Worm (Caenorhabditis elegans) whole organism, late embryonic: ENCODE results near the gene mec-14.

Source experiments
- C38D4.7 ChIP-seq: fragments of 200-800 bp; sonication (Bioruptor generic); optimal IDR thresholded peaks from 2 replicates; lab custom pipeline; 2018; ENCODE audit warnings: mild to moderate bottlenecking, missing genetic modification characterization, moderate library complexity, missing compliant biosample characterization
- F13H6.1 ChIP-seq: sonication (generic microtip); optimal IDR thresholded peaks from 2 replicates; lab custom pipeline; 2016; ENCODE audit warnings: missing genetic modification characterization, missing compliant biosample characterization
- Y22D7AL.16 ChIP-seq: sonication (generic microtip); optimal IDR thresholded peaks from 2 replicates; lab custom pipeline; 2016; ENCODE audit warnings: missing genetic modification characterization, missing compliant biosample characterization
- ama-1 ChIP-seq: fragments of 150-350 bp; optimal IDR thresholded peaks from 2 replicates; lab custom pipeline; 2014
- ceh-18 ChIP-seq: sonication (generic microtip); optimal IDR thresholded peaks from 2 replicates; lab custom pipeline; 2016; ENCODE audit warnings: missing genetic modification characterization, missing compliant biosample characterization
- ceh-24 ChIP-seq: sonication (generic microtip); optimal IDR thresholded peaks from 2 replicates; lab custom pipeline; 2016; ENCODE audit warnings: mild to moderate bottlenecking, missing genetic modification characterization, missing compliant biosample characterization
- ceh-30 ChIP-seq: fragments of 150-350 bp; optimal IDR thresholded peaks from 2 replicates; lab custom pipeline; 2014; ENCODE audit warnings: missing biosample characterization, missing genetic modification characterization
- ceh-34 ChIP-seq: sonication (generic microtip); optimal IDR thresholded peaks from 2 replicates; lab custom pipeline; 2016; ENCODE audit warnings: mild to moderate bottlenecking, missing genetic modification characterization, missing compliant biosample characterization
- ceh-48 ChIP-seq: sonication (generic microtip); optimal IDR thresholded peaks from 2 replicates; lab custom pipeline; 2016; ENCODE audit warnings: missing genetic modification characterization, inconsistent platforms, missing compliant biosample characterization
- ceh-9 ChIP-seq: sonication (generic microtip); optimal IDR thresholded peaks from 2 replicates; lab custom pipeline; 2016; ENCODE audit warnings: mild to moderate bottlenecking, missing genetic modification characterization, inconsistent platforms, missing compliant biosample characterization
- dmd-4 ChIP-seq: sonication (generic microtip); optimal IDR thresholded peaks from 2 replicates; lab custom pipeline; 2016; ENCODE audit warnings: borderline replicate concordance, missing genetic modification characterization, missing compliant biosample characterization
- elt-2 ChIP-seq: sonication (generic microtip); optimal IDR thresholded peaks from 2 replicates; lab custom pipeline; 2016; ENCODE audit warnings: missing genetic modification reagents, missing genetic modification characterization, missing compliant biosample characterization
- elt-4 ChIP-seq: sonication (generic microtip); optimal IDR thresholded peaks from 2 replicates; lab custom pipeline; 2016; ENCODE audit warnings: missing genetic modification characterization, missing compliant biosample characterization
- fkh-6 ChIP-seq: sonication (generic microtip); optimal IDR thresholded peaks from 2 replicates; lab custom pipeline; 2016; ENCODE audit warnings: missing genetic modification characterization, missing compliant biosample characterization
- gmeb-2 ChIP-seq: sonication (generic microtip); optimal IDR thresholded peaks from 2 replicates; lab custom pipeline; 2016; ENCODE audit warnings: missing genetic modification characterization, inconsistent platforms, missing compliant biosample characterization
- hlh-15 ChIP-seq: sonication (generic microtip); optimal IDR thresholded peaks from 2 replicates; lab custom pipeline; 2016; ENCODE audit warnings: missing genetic modification characterization, missing compliant biosample characterization
- hlh-8 ChIP-seq: sonication (generic microtip); optimal IDR thresholded peaks from 2 replicates; lab custom pipeline; 2016; ENCODE audit warnings: missing genotype, missing genetic modification characterization, missing compliant biosample characterization
- lim-6 ChIP-seq: sonication (generic microtip); optimal IDR thresholded peaks from 2 replicates; lab custom pipeline; 2016; ENCODE audit warnings: missing genetic modification characterization, missing compliant biosample characterization
- lin-11 ChIP-seq: fragments of 200-800 bp; sonication (Bioruptor generic); optimal IDR thresholded peaks from 2 replicates; lab custom pipeline; 2018; ENCODE audit warnings: mild to moderate bottlenecking, missing genetic modification characterization, missing compliant biosample characterization
- nfya-1 ChIP-seq: sonication (generic microtip); optimal IDR thresholded peaks from 2 replicates; lab custom pipeline; 2017; ENCODE audit warnings: missing genetic modification characterization, mild to moderate bottlenecking, missing compliant biosample characterization, antibody characterized with exemption, moderate library complexity
- nhr-232 ChIP-seq: sonication (generic microtip); optimal IDR thresholded peaks from 2 replicates; lab custom pipeline; 2016; ENCODE audit warnings: missing genetic modification characterization, missing compliant biosample characterization
- pax-1 ChIP-seq: fragments of 150-350 bp; optimal IDR thresholded peaks from 2 replicates; lab custom pipeline; 2014; ENCODE audit warnings: missing biosample characterization, missing genetic modification characterization
- pha-2 ChIP-seq: sonication (generic microtip); optimal IDR thresholded peaks from 2 replicates; lab custom pipeline; 2017; ENCODE audit warnings: mild to moderate bottlenecking, missing genetic modification characterization, missing compliant biosample characterization
- pha-4 ChIP-seq: fragments of 150-350 bp; optimal IDR thresholded peaks from 2 replicates; lab custom pipeline; 2018; ENCODE audit warnings: missing biosample characterization, missing genetic modification reagents, missing genetic modification characterization
- pqm-1 ChIP-seq: sonication (generic microtip); optimal IDR thresholded peaks from 2 replicates; lab custom pipeline; 2016; ENCODE audit warnings: missing genetic modification characterization, missing compliant biosample characterization
- rnt-1 ChIP-seq: sonication (generic microtip); optimal IDR thresholded peaks from 2 replicates; lab custom pipeline; 2016; ENCODE audit warnings: missing genetic modification characterization, missing compliant biosample characterization
- sdc-2 ChIP-seq: sonication (generic microtip); optimal IDR thresholded peaks from 2 replicates; lab custom pipeline; 2016; ENCODE audit warnings: missing genotype, missing genetic modification characterization, missing compliant biosample characterization
- sox-4 ChIP-seq: sonication (generic microtip); optimal IDR thresholded peaks from 2 replicates; lab custom pipeline; 2017; ENCODE audit warnings: mild to moderate bottlenecking, missing genetic modification characterization, inconsistent platforms, missing compliant biosample characterization
- tbx-2 ChIP-seq: sonication (generic microtip); optimal IDR thresholded peaks from 2 replicates; lab custom pipeline; 2016; ENCODE audit warnings: missing genetic modification characterization, missing compliant biosample characterization
- tbx-7 ChIP-seq: sonication (generic microtip); optimal IDR thresholded peaks from 2 replicates; lab custom pipeline; 2016; ENCODE audit warnings: missing genotype, missing genetic modification characterization, missing compliant biosample characterization
- unc-3 ChIP-seq, 2 experiments: fragments of 200-800 bp in 1 of 2; sonication (Bioruptor generic) in 1 of 2; sonication (generic microtip) in 1 of 2; conservative IDR thresholded peaks in 1 of 2; optimal IDR thresholded peaks in 1 of 2; 2 replicates each; pipeline versions ENCODE4 v1.3.6 to Lab custom; 2016 to 2022; ENCODE audit warnings: missing compliant biosample characterization in 2 of 2, missing genetic modification characterization in 2 of 2, missing genetic modification reagents in 1 of 2
- unc-42 ChIP-seq: sonication (generic microtip); optimal IDR thresholded peaks from 2 replicates; lab custom pipeline; 2016; ENCODE audit warnings: missing genotype, missing genetic modification characterization, missing compliant biosample characterization
- unc-55 ChIP-seq: sonication (generic microtip); optimal IDR thresholded peaks from 2 replicates; lab custom pipeline; 2017; ENCODE audit warnings: missing biosample characterization, missing genetic modification reagents, missing genetic modification characterization

Gene mec-14

DNA sequence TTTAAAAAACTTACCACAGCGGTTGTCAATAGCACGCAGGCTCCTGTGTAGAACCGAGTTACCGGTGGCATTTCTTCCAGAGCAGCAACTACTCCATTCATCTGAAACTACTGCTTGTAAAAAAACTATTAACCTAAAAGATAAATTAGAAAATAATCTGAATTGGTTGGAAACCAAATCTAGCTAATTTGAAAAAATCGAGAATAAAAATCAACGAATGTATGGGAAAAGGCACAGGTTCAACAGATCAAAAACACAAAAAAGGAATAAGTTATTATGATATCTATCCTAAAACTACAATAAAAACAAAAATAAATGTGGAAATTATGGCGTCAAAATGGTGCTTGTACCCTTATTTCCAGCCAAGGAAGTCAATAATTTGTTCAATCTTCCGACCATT lies 30.2 kb upstream of the mec-14 start, which contains the start of gene der-2:
der-2 (minus strand) TSS at position 101 of the 400 bp plus-strand sequence.
- TF ChIP-seq lim-6 (tag; lab: Kevin White, UChicago) (no peak), Y22D7AL.16 (no peak)

DNA sequence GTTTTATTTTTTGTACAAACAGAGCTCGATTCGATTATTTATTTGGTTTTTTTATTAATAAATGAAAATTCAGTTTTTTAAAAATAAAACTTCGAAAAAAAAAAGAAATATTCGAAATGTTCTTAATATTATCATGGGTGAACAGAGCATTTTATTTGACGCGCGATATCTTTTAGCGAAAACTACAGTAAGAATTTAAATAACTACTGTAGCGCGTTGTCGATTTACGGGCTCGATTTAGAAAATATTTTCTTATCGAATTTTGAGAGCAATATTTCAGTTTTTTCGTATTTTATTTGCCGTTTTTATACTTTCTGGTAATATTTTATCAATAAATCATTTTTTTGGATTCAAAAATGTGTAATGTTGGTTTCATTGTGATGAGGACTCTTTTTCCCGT lies 28.3 kb upstream of the mec-14 start:
- no peak for TF ChIP-seq tbx-2
- no peak for TF ChIP-seq unc-42 (tag; lab: Kevin White, UChicago)
- no peak for TF ChIP-seq ceh-30
- TF ChIP-seq sox-4 (tag; lab: Kevin White, UChicago) = no peak
- TF ChIP-seq tbx-7 (tag; lab: Kevin White, UChicago) = no peak
- no peak for TF ChIP-seq elt-2 (tag; lab: Kevin White, UChicago)
- no peak for TF ChIP-seq F13H6.1 (tag; lab: Kevin White, UChicago)
- TF ChIP-seq elt-4 (tag; lab: Kevin White, UChicago) = no peak
- no peak for TF ChIP-seq pax-1 (tag; lab: Kevin White, UChicago)
- TF ChIP-seq pha-2 (tag; lab: Kevin White, UChicago) = no peak
- TF ChIP-seq hlh-8 (tag; lab: Kevin White, UChicago) = no peak
- no peak for TF ChIP-seq ama-1 (lab: Kevin White, UChicago)
- no peak for TF ChIP-seq ceh-48
- TF ChIP-seq nfya-1 (tag; lab: Kevin White, UChicago) = no peak
- no peak for TF ChIP-seq sdc-2 (tag; lab: Kevin White, UChicago)

- TF ChIP-seq ceh-18 (tag; lab: Kevin White, UChicago) = peak; percentile 92
- no peak for TF ChIP-seq unc-3 (GFP tag; conservative IDR thresholded peaks at IDR 0.05; lab: Robert Waterston, UW)
- no peak for TF ChIP-seq unc-3 (tag; optimal IDR thresholded peaks at IDR 0.05; lab: Kevin White, UChicago)
- peak; percentile 46 for TF ChIP-seq nfya-1 (tag; lab: Kevin White, UChicago)
- peak; percentile 78 for TF ChIP-seq rnt-1 (tag; lab: Kevin White, UChicago)
- peak; percentile 6 for TF ChIP-seq ceh-34 (tag; lab: Kevin White, UChicago)
- TF ChIP-seq unc-55 = peak; percentile 88
- no peak for TF ChIP-seq pha-2 (tag; lab: Kevin White, UChicago)
- no peak for TF ChIP-seq pha-4 (tag; lab: Kevin White, UChicago)
- TF ChIP-seq, all 69 proteins: peak for 5
These were observed 24.2 kb upstream of the mec-14 start for ce11 chrIII:7216924-7217521.

DNA sequence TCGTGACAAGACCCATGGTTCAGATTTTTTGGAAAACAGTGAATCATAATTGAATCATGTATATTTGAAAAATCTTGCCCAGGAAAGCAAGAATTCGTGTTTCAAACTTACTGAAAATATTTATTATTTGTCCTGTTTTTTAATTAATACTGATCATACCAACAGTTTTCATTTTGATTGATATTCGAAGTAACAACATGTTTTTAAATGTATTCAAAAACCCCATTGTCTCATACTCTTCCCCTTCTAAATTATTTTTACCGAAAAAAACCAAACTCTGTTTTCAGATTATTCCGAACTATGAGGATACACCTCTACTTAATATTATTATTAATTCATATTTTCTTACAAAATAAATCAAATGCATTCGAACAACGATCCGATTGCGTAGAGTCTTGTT lies 23.4 kb upstream of the mec-14 start, which contains the start of gene R151.1:
R151.1 (plus strand) TSS at position 301 of the 400 bp plus-strand sequence.
- TF ChIP-seq tbx-7 (tag; lab: Kevin White, UChicago) (no peak), hlh-15 (no peak)
- TF ChIP-seq, all 69 proteins: peak for 0

- TF ChIP-seq unc-55 = no peak
- peak; percentile 23 for TF ChIP-seq rnt-1 (tag; lab: Kevin White, UChicago)
These were observed 22.7 kb upstream of the mec-14 start for ce11 chrIII:7215532-7215931.

DNA sequence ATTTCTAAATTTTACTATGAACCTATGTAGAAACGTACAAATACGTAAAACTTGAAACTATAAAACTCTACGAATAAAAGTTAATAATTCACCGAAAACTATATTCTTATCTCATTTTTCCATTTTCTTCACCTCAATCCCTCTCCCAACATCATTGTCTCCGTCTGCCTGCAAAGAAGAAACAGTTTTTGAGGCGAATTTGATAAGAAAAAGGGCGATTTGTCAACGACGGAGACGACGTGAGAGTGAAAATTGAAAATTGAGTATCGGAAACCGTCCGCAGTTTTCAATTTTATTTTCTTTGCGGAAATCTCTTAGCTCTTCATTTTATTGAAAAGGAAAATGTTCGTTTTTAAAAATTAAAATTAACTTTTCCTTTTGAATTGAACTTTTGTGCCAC lies 19.2 kb upstream of the mec-14 start:
- TF ChIP-seq sox-4 (tag; lab: Kevin White, UChicago) (no peak), tbx-7 (tag; lab: Kevin White, UChicago) (no peak), ceh-18 (tag; lab: Kevin White, UChicago) (no peak), Y22D7AL.16 (no peak), rnt-1 (tag; lab: Kevin White, UChicago) (no peak), nfya-1 (tag; lab: Kevin White, UChicago) (no peak), C38D4.7 (GFP tag; lab: Kevin White, UChicago) (no peak), ceh-48 (no peak), nhr-232 (tag; lab: Kevin White, UChicago) (no peak), F13H6.1 (tag; lab: Kevin White, UChicago) (no peak), dmd-4 (tag; lab: Kevin White, UChicago) (no peak), fkh-6 (tag; lab: Kevin White, UChicago) (no peak)

DNA sequence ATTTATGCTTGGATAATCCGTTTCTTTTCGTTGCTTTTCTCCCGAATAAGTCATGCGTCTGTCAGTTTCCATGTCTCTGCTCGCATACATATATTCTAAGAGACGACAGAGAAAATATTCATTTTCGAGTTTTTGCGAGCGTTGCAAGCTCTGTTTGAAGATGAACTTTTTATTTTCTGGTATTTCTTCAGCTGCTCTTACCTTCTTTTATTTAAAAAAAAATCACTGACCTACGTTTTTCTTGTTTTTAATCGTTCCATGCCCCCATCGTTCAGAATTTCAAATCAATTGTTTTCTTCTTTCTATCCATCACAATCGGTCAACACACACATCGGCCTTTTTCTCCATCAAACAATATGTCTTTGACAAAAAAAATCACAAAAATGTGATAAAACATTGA lies 17.7 kb upstream of the mec-14 start:
- TF ChIP-seq pha-2 (tag; lab: Kevin White, UChicago) = no peak
- TF ChIP-seq C38D4.7 (GFP tag; lab: Kevin White, UChicago) = no peak
- TF ChIP-seq lin-11 = no peak
- TF ChIP-seq ceh-9 (tag; lab: Kevin White, UChicago) = no peak
- TF ChIP-seq pqm-1 (tag; lab: Kevin White, UChicago) = no peak
- no peak for TF ChIP-seq gmeb-2 (tag; lab: Kevin White, UChicago)
- no peak for TF ChIP-seq ceh-24 (tag; lab: Kevin White, UChicago)
